Fruit fly (Drosophila melanogaster) whole organism, prepupa: ENCODE measurements around the gene Fur2.

ENCODE experiments used
- Blimp-1 ChIP-seq: fragments of 200-800 bp; sonication (Bioruptor generic); optimal IDR thresholded peaks from 3 replicates; lab custom pipeline; 2017; ENCODE audit warnings: missing biosample characterization, missing genetic modification characterization, mild to moderate bottlenecking, moderate library complexity, missing genetic modification reagents
- CG10631 ChIP-seq: fragments of 200-800 bp; sonication (Bioruptor generic); optimal IDR thresholded peaks from 2 replicates; lab custom pipeline; 2016; ENCODE audit warnings: missing biosample characterization, missing genetic modification characterization
- CG10669 ChIP-seq: fragments of 200-800 bp; sonication (Bioruptor generic); optimal IDR thresholded peaks from 3 replicates; lab custom pipeline; 2018; ENCODE audit warnings: missing biosample characterization, mild to moderate bottlenecking, missing genetic modification characterization, moderate library complexity
- CG11294 ChIP-seq: fragments of 200-800 bp; sonication (Bioruptor generic); IDR thresholded peaks from 2 replicates; pipeline ENCODE4 v1.3.6; 2022; ENCODE audit warnings: missing biosample characterization, missing genetic modification characterization
- CG11902 ChIP-seq: fragments of 200-800 bp; sonication (Bioruptor generic); optimal IDR thresholded peaks from 3 replicates; lab custom pipeline; 2016; ENCODE audit warnings: missing biosample characterization, missing genetic modification characterization
- CG15336 ChIP-seq: fragments of 200-800 bp; sonication (Bioruptor generic); IDR thresholded peaks from 2 replicates; pipeline ENCODE4 v1.3.6; 2022; ENCODE audit warnings: missing biosample characterization, missing genetic modification characterization
- CG1621 ChIP-seq: fragments of 200-800 bp; sonication (Bioruptor generic); optimal IDR thresholded peaks from 3 replicates; lab custom pipeline; 2018; ENCODE audit warnings: missing biosample characterization, mild to moderate bottlenecking, missing genetic modification characterization
- CG31627 ChIP-seq: fragments of 200-800 bp; sonication (Bioruptor generic); optimal IDR thresholded peaks from 3 replicates; lab custom pipeline; 2016; ENCODE audit warnings: missing biosample characterization, missing genetic modification characterization
- CG32006 ChIP-seq: fragments of 200-800 bp; sonication (Bioruptor generic); optimal IDR thresholded peaks from 3 replicates; lab custom pipeline; 2017; ENCODE audit warnings: missing biosample characterization, mild to moderate bottlenecking, missing genetic modification characterization
- CG34406 ChIP-seq: fragments of 200-800 bp; sonication (Bioruptor generic); optimal IDR thresholded peaks from 3 replicates; lab custom pipeline; 2016; ENCODE audit warnings: missing biosample characterization, missing genetic modification characterization
- CG3919 ChIP-seq: fragments of 200-800 bp; sonication (Bioruptor generic); optimal IDR thresholded peaks from 3 replicates; lab custom pipeline; 2016; ENCODE audit warnings: missing biosample characterization, missing genetic modification characterization
- CG4318 ChIP-seq: fragments of 200-800 bp; sonication (Bioruptor generic); optimal IDR thresholded peaks from 3 replicates; lab custom pipeline; 2017; ENCODE audit warnings: missing biosample characterization, mild to moderate bottlenecking, missing genetic modification characterization
- CG6276 ChIP-seq: fragments of 200-800 bp; sonication (Bioruptor generic); optimal IDR thresholded peaks from 2 replicates; lab custom pipeline; 2017; ENCODE audit warnings: missing biosample characterization, mild to moderate bottlenecking, missing genetic modification characterization
- CG6792 ChIP-seq: fragments of 200-800 bp; sonication (Bioruptor generic); optimal IDR thresholded peaks from 3 replicates; lab custom pipeline; 2016; ENCODE audit warnings: missing biosample characterization, missing genetic modification characterization
- CG6808 ChIP-seq: fragments of 200-800 bp; sonication (Bioruptor generic); optimal IDR thresholded peaks from 3 replicates; lab custom pipeline; 2017; ENCODE audit warnings: missing biosample characterization, missing genetic modification characterization, mild to moderate bottlenecking, moderate library complexity, missing genetic modification reagents
- CG7368 ChIP-seq: fragments of 200-800 bp; sonication (Bioruptor generic); optimal IDR thresholded peaks from 3 replicates; lab custom pipeline; 2016; ENCODE audit warnings: missing biosample characterization, missing genetic modification characterization
- CG8119 ChIP-seq: fragments of 200-800 bp; sonication (Bioruptor generic); IDR thresholded peaks from 3 replicates; pipeline ENCODE4 v1.3.6; 2022; ENCODE audit warnings: missing biosample characterization, missing genetic modification characterization
- CG8319 ChIP-seq: fragments of 200-800 bp; sonication (Bioruptor generic); optimal IDR thresholded peaks from 3 replicates; lab custom pipeline; 2016; ENCODE audit warnings: missing biosample characterization, missing genetic modification characterization
- CG8632 ChIP-seq: fragments of 200-800 bp; sonication (Bioruptor generic); optimal IDR thresholded peaks from 3 replicates; lab custom pipeline; 2016; ENCODE audit warnings: missing biosample characterization, missing genetic modification characterization
- Eip75B ChIP-seq: fragments of 200-800 bp; sonication (Bioruptor generic); optimal IDR thresholded peaks from 3 replicates; lab custom pipeline; 2016; ENCODE audit warnings: missing biosample characterization, missing genetic modification characterization
- Eip78C ChIP-seq: fragments of 200-800 bp; sonication (Bioruptor generic); peaks from one replicate; lab custom pipeline; 2016; ENCODE audit warnings: missing biosample characterization, missing genetic modification characterization
- Eip93F ChIP-seq: fragments of 200-800 bp; sonication (Bioruptor generic); optimal IDR thresholded peaks from 2 replicates; lab custom pipeline; 2016; ENCODE audit warnings: missing biosample characterization, mild to moderate bottlenecking, missing genetic modification characterization
- Ets96B ChIP-seq: fragments of 200-800 bp; optimal IDR thresholded peaks from 2 replicates; lab custom pipeline; 2019; ENCODE audit warnings: missing biosample characterization, mild to moderate bottlenecking, missing genetic modification characterization, moderate library complexity
- Hr38 ChIP-seq: sonication (Bioruptor generic); optimal IDR thresholded peaks from 2 replicates; lab custom pipeline; 2016; ENCODE audit warnings: missing biosample characterization, missing genetic modification characterization
- Hr39 ChIP-seq: fragments of 200-800 bp; sonication (Bioruptor generic); optimal IDR thresholded peaks from 2 replicates; lab custom pipeline; 2016; ENCODE audit warnings: missing biosample characterization, missing genetic modification characterization
- Hr4 ChIP-seq: fragments of 200-800 bp; sonication (Bioruptor generic); optimal IDR thresholded peaks from 3 replicates; lab custom pipeline; 2016; ENCODE audit warnings: missing biosample characterization, missing genetic modification characterization
- OdsH ChIP-seq: fragments of 200-800 bp; sonication (Bioruptor generic); optimal IDR thresholded peaks from 3 replicates; lab custom pipeline; 2016; ENCODE audit warnings: missing biosample characterization, missing genetic modification characterization
- Smox ChIP-seq: fragments of 200-800 bp; sonication (Bioruptor generic); optimal IDR thresholded peaks from 3 replicates; lab custom pipeline; 2016; ENCODE audit warnings: missing biosample characterization, missing genetic modification characterization
- Sox102F ChIP-seq: fragments of 200-800 bp; sonication (Bioruptor generic); optimal IDR thresholded peaks from 2 replicates; lab custom pipeline; 2016; ENCODE audit warnings: missing biosample characterization, mild to moderate bottlenecking, missing genetic modification characterization
- acj6 ChIP-seq: fragments of 200-800 bp; sonication (Bioruptor generic); optimal IDR thresholded peaks from 3 replicates; lab custom pipeline; 2016; ENCODE audit warnings: missing biosample characterization, missing genetic modification characterization
- cyc ChIP-seq: fragments of 200-800 bp; sonication (Bioruptor generic); optimal IDR thresholded peaks from 3 replicates; lab custom pipeline; 2016; ENCODE audit warnings: missing biosample characterization, missing genetic modification characterization
- dac ChIP-seq: fragments of 200-800 bp; sonication (Bioruptor generic); optimal IDR thresholded peaks from 2 replicates; lab custom pipeline; 2017; ENCODE audit warnings: missing biosample characterization, mild to moderate bottlenecking, missing genetic modification characterization
- dsx ChIP-seq: fragments of 200-800 bp; optimal IDR thresholded peaks from 3 replicates; lab custom pipeline; 2019; ENCODE audit warnings: missing biosample characterization, mild to moderate bottlenecking, missing genetic modification characterization, moderate library complexity; ENCODE audit not compliant: poor library complexity, severe bottlenecking
- eg ChIP-seq: fragments of 200-800 bp; sonication (Bioruptor generic); IDR thresholded peaks from 3 replicates; pipeline ENCODE4 v1.3.6; 2022; ENCODE audit warnings: missing biosample characterization, missing genetic modification characterization
- fd85E ChIP-seq: fragments of 200-800 bp; sonication (Bioruptor generic); optimal IDR thresholded peaks from 3 replicates; lab custom pipeline; 2016; ENCODE audit warnings: missing biosample characterization, missing genetic modification characterization
- fkh ChIP-seq: fragments of 200-800 bp; sonication (Bioruptor generic); optimal IDR thresholded peaks from 3 replicates; lab custom pipeline; 2017; ENCODE audit warnings: missing biosample characterization, mild to moderate bottlenecking, missing genetic modification characterization, moderate library complexity
- ss ChIP-seq, 2 experiments: fragments of 200-800 bp; sonication (Bioruptor generic); optimal IDR thresholded peaks; 2 replicates in 1 of 2; 3 replicates in 1 of 2; lab custom pipeline; 2017 to 2018; ENCODE audit warnings: mild to moderate bottlenecking in 2 of 2, missing biosample characterization in 2 of 2, missing genetic modification characterization in 2 of 2, moderate library complexity in 1 of 2
- svp ChIP-seq: fragments of 200-800 bp; sonication (Bioruptor generic); peaks from one replicate; lab custom pipeline; 2016; ENCODE audit warnings: missing biosample characterization, missing genetic modification characterization
- vri ChIP-seq: fragments of 200-800 bp; sonication (Bioruptor generic); optimal IDR thresholded peaks from 3 replicates; lab custom pipeline; 2016; ENCODE audit warnings: missing biosample characterization, mild to moderate bottlenecking, missing genetic modification characterization

The Fur2 gene

DNA sequence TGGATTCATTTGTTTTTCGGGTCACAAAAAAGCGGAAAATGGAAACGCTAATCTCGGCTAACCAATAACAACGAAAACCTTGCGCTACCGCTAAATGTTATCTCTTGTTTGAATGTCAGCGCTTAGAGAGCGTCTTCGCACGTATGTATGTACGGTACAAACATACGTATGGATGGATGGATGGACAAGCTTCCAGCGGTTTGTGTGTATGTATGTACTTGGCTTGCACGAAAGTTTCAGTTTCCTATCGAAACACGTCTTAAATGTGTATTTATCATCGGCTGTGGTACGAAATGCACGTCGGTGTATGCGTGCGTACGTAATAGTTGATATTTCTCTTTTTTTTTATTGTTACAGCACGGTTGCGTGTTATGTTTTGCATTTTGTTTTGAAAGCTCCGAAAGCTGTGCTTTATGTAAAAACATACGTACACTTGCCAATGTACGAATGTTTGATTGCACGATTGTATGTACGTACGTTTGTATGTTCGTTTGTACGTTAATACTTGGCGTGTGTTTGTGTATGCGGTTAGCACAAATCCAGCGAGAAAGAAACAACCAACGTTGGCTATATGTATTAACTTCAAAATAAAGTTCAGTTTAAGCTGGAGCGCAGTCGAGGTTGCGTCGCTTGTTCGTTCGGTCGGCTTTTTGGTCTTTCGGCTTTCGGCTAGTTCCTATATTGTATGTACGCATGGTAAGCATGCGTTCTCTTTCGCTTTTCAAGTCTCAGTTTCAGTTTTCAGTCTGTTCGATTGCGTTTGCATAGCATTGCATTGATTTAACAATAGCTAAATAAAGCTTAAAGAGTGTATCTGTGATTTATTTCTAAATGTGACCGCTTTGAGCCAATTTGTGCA, at the start of gene Fur2:
Gene Fur2 (plus strand): TSS at position 595 of the 859 bp plus-strand sequence.
- TF ChIP-seq cyc (GFP tag; lab: Kevin White, UChicago) (no peak), dac (GFP tag; lab: Kevin White, UChicago) (no peak), CG32006 (GFP tag; lab: Kevin White, UChicago) (no peak), eg (GFP tag; lab: Robert Waterston, UW) (no peak), Blimp-1 (GFP tag; lab: Kevin White, UChicago) (no peak), CG6276 (GFP tag; lab: Kevin White, UChicago) (peak; percentile 61), ss (GFP tag; optimal IDR thresholded peaks at IDR 0.05; lab: Kevin White, UChicago) (peak; percentile 46 to 83), Hr38 (GFP tag; lab: Kevin White, UChicago) (no peak), Sox102F (GFP tag; lab: Kevin White, UChicago) (no peak), fd85E (GFP tag; lab: Kevin White, UChicago) (no peak), Eip75B (GFP tag; lab: Kevin White, UChicago) (no peak), CG15336 (GFP tag; lab: Robert Waterston, UW) (peak; percentile 37; the same call in 1 of the 2 replicates), fkh (GFP tag; lab: Kevin White, UChicago) (no peak), CG7368 (GFP tag; lab: Kevin White, UChicago) (no peak), CG10669 (GFP tag; lab: Kevin White, UChicago) (no peak), CG31627 (no peak), CG10631 (no peak), CG8319 (GFP tag; lab: Kevin White, UChicago) (no peak), Ets96B (tag; lab: Kevin White, UChicago) (no peak), CG8119 (peak; percentile 50; the same call in 1 of the 3 replicates), CG8632 (no peak), svp (GFP tag; lab: Kevin White, UChicago) (no peak), Eip93F (GFP tag; lab: Kevin White, UChicago) (no peak), CG6792 (GFP tag; lab: Kevin White, UChicago) (no peak), CG11902 (GFP tag; lab: Kevin White, UChicago) (no peak), Smox (GFP tag; lab: Kevin White, UChicago) (no peak), Hr39 (GFP tag; lab: Kevin White, UChicago) (no peak), Hr4 (GFP tag; lab: Kevin White, UChicago) (no peak), dsx (no peak), OdsH (GFP tag; lab: Kevin White, UChicago) (no peak), CG3919 (no peak), vri (GFP tag; lab: Kevin White, UChicago) (peak; percentile 61), CG4318 (GFP tag; lab: Kevin White, UChicago) (no peak), CG11294 (GFP tag; lab: Robert Waterston, UW) (no peak), CG6808 (GFP tag; lab: Kevin White, UChicago) (peak; percentile 25), CG1621 (tag; lab: Kevin White, UChicago) (no peak), acj6 (GFP tag; lab: Kevin White, UChicago) (no peak)

DNA sequence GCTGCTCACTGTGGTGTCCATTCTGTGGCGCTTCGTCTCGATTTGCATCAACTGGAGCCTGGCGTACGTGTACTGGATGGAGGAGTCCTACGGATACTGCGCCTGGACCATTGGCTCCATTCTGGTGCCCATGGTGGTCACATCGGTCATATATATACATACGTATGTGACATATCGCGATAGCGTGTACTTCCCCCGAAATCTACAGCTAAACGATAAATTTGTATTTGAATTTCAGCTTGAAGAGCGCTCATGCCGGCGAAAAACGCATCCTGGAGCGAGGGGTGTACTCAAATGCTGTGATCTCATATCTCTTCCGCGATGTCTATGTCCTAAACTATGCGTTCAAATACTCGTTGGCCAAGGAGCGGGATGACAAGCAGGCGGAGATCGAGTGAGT, 49.4 kb upstream of the Fur2 start:
- TF ChIP-seq Eip93F (GFP tag; lab: Kevin White, UChicago) (no peak), Eip78C (GFP tag; lab: Kevin White, UChicago) (peak; percentile 19)

- peak; percentile 48 for TF ChIP-seq CG1621 (tag; lab: Kevin White, UChicago)
- TF ChIP-seq CG6808 (GFP tag; lab: Kevin White, UChicago) = no peak
- no peak for TF ChIP-seq CG34406 (GFP tag; lab: Kevin White, UChicago)
- TF ChIP-seq ss (GFP tag; optimal IDR thresholded peaks at IDR 0.05; lab: Kevin White, UChicago) = peak; percentile 13 to 45
Measured at dm6 chrX:16325472-16325871, 47.4 kb upstream of the Fur2 start, which contains the start of gene CalpC. CalpC (plus strand) TSS chrX:16325763.
